Worm (Caenorhabditis elegans): ENCODE data around the gene Y113G7A.16.

Gene Y113G7A.16

DNA sequence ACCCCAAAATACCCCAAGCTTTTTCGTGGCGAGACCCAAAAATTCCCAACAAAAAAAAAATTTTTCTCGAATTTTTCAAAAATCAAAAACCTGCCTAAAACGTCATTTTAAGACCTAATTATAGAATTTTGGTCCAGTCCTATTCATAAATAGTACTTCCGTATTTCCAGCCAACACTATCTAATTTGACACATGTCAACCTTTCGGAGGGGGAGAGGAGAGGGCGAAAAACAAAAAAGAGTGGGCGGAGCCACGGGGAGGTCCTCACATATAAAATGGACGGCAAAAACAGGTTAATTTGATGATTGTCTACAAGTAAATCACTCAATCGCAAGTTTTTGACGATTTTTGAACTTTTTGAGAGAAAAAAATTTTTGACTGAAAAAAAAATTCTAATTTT lies at the start of gene Y113G7A.16:
Y113G7A.16 (plus strand) TSS at position 301 of the 400 bp plus-strand sequence.
- TF ChIP-seq lin-35 (GFP tag; optimal IDR thresholded peaks at IDR 0.05) (no peak), nhr-85 (tag) (peak; percentile 21)

DNA sequence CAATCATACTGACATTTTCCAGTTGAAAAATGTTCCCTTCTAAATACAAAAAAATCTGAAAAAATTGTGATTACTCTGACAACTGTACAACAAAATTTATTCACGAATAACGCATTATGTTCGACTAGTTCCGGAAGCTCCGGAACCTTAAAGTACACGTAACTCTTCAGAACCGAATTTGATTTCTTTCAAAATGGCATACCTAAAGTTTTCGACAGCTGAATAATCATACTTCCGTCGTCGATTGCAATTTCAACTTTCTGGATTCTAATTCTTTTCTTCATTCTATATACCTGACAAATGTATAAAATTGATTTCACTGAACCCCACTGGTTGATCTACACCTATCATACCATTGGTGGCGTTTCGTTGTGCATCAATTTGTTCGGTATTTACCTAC lies 49.7 kb upstream of the Y113G7A.16 start, which contains the start of gene sri-67:
sri-67 (plus strand) TSS at position 301 of the 400 bp plus-strand sequence.
- TF ChIP-seq zag-1 (tag; optimal IDR thresholded peaks at IDR 0.05) (no peak), mdl-1 (tag; optimal IDR thresholded peaks at IDR 0.05) (no peak)

DNA sequence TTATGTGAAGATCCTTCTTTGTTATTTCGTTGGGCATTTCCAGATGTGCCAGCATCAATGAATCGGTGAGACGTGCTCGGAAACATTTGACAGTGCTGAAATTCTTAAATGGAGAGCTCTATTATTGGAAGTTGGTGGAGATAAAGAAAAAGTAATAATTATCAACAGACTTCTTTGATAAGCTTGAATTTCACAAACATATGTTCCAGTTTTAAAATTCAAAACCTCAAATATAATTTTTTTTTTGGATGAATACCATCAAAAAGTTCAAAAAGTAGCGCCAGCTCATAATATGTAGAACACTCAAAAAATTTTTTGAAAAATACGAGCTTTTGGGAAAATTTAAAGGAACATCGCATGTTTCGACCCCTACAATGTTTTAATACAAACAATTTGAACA lies 43.3 kb upstream of the Y113G7A.16 start, which contains the start of gene Y60A3A.25:
Y60A3A.25 (minus strand) TSS at position 101 of the 400 bp plus-strand sequence.
- TF ChIP-seq hpl-2 (GFP tag; optimal IDR thresholded peaks at IDR 0.05) (no peak), lin-39 (tag; optimal IDR thresholded peaks at IDR 0.05) (no peak), snpc-4 (tag; optimal IDR thresholded peaks at IDR 0.05) (no peak), mdl-1 (tag; optimal IDR thresholded peaks at IDR 0.05) (no peak), mab-9 (GFP tag; IDR thresholded peaks at IDR 0.05) (no peak), zip-4 (GFP tag; optimal IDR thresholded peaks at IDR 0.05) (no peak), dpl-1 (GFP tag; optimal IDR thresholded peaks at IDR 0.05) (no peak), egl-27 (tag; optimal IDR thresholded peaks at IDR 0.05) (no peak), nhr-76 (tag; optimal IDR thresholded peaks at IDR 0.05) (no peak), lin-35 (GFP tag; optimal IDR thresholded peaks at IDR 0.05) (no peak), ztf-11 (tag; optimal IDR thresholded peaks at IDR 0.05) (no peak), ama-1 (optimal IDR thresholded peaks at IDR 0.05) (no peak), lsy-2 (tag; optimal IDR thresholded peaks at IDR 0.05) (no peak), egl-13 (tag; optimal IDR thresholded peaks at IDR 0.05) (no peak), pqm-1 (tag; optimal IDR thresholded peaks at IDR 0.05) (no peak), unc-30 (tag; optimal IDR thresholded peaks at IDR 0.05) (no peak), hlh-4 (tag; optimal IDR thresholded peaks at IDR 0.05) (no peak), unc-98 (GFP tag; IDR thresholded peaks at IDR 0.05) (no peak)

DNA sequence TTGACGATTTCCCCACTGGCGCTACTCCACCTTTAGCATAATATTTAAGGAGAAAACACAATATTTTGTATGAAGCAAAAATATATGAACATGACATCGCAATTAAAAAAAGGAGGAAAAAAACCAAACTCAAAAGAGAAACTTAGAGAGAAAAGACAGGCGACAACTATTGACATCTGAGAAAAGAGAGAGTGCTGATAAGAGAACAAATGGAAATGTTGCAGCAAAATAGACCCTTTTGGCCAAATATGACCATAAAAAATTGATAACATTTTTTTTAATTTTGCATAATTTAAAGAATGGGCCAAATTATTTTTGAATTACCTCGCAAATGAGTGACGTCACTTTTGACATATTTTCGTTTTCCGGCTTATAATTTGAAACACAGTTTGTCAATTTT lies 42.7 kb upstream of the Y113G7A.16 start:
- no peak for TF ChIP-seq Y116A8C.19 (tag; optimal IDR thresholded peaks at IDR 0.05; ENCODE audit: borderline replicate concordance)
- no peak for TF ChIP-seq swsn-7 (tag; optimal IDR thresholded peaks at IDR 0.05)
- TF ChIP-seq snu-23 (GFP tag; optimal IDR thresholded peaks at IDR 0.05), result no peak
- no peak for TF ChIP-seq ztf-4 (tag; optimal IDR thresholded peaks at IDR 0.05)
- TF ChIP-seq egl-27 (tag; optimal IDR thresholded peaks at IDR 0.05), result no peak
- peak; percentile 4 for TF ChIP-seq elt-2 (tag; optimal IDR thresholded peaks at IDR 0.05)
- TF ChIP-seq pag-3 (tag; optimal IDR thresholded peaks at IDR 0.05; ENCODE audit: borderline replicate concordance, insufficient read depth), result no peak
- TF ChIP-seq mdl-1 (tag; optimal IDR thresholded peaks at IDR 0.05), result no peak
- TF ChIP-seq skn-1 (tag; optimal IDR thresholded peaks at IDR 0.05), result no peak

DNA sequence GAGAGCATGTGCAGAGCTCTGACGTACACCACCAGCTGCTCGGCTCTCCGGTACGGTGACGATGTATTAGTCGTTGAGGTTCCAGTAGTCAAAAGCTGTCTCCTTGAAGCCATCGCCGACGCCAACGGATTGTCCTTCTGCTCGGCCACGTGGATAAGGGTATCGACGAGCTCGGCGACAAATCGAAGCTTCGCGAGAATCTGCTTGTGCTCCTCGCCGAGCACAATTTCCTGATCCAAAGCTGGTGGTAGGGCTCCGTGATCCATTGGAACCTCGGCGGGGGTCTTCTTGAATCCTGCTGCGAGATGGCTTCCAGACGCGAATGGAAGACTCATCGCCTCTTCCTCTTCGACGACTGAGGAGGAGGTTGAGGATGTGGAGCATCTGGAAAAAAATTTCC lies 39.9 kb upstream of the Y113G7A.16 start:
- TF ChIP-seq lsy-2 (tag; optimal IDR thresholded peaks at IDR 0.05) (no peak), grh-1 (GFP tag; IDR thresholded peaks at IDR 0.05) (no peak), elt-3 (tag; optimal IDR thresholded peaks at IDR 0.05) (no peak), nhr-85 (tag) (no peak), pqm-1 (tag; optimal IDR thresholded peaks at IDR 0.05) (no peak), zag-1 (tag; optimal IDR thresholded peaks at IDR 0.05) (no peak), tlp-1 (tag; optimal IDR thresholded peaks at IDR 0.05) (no peak), hlh-4 (tag; optimal IDR thresholded peaks at IDR 0.05) (no peak), nhr-76 (tag; optimal IDR thresholded peaks at IDR 0.05) (no peak), egl-27 (tag; optimal IDR thresholded peaks at IDR 0.05) (no peak), snu-23 (GFP tag; optimal IDR thresholded peaks at IDR 0.05) (no peak), unc-130 (tag; optimal IDR thresholded peaks at IDR 0.05) (no peak)

DNA sequence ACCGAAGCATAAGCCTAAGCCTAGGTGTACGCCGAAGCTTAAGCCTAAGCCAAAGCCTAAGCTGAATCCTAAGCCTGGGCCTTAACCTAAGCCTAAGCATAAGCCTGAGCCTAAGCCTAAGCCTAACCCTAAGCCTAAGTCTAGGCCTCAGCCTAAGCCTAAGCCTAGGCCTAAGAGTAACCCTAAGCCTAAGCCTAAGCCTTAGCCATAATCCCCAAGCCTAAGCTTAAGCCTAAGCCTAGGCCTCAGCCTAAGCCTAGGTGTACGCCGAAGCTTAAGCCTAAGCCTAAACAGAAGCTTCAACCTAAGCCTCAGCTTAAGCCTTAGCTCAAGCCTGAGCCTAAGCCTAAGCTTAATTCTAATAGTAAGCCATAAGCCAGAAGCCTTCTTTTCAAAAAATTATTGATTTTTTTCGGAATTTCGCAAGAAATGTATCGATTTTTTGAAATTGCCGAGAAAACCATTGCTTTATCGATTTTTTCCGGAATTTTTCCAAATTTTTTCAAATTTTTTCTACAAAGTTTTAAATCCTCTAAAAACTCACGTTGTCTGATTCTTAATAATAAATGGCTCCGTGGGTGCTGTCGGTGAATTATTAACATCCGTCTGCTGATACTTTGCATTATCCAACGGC lies 39.1 kb upstream of the Y113G7A.16 start:
- TF ChIP-seq egl-27 (tag; optimal IDR thresholded peaks at IDR 0.05) (no peak), ets-5 (GFP tag; IDR thresholded peaks at IDR 0.05) (0 out of 2 replicates have a peak, but pooled peaks have one; percentile 80), irx-1 (tag; optimal IDR thresholded peaks at IDR 0.05) (no peak), nhr-20 (tag; optimal IDR thresholded peaks at IDR 0.05) (no peak)

Measured in whole organism, L1 larva.